Fruit fly (Drosophila melanogaster) whole organism, embryonic: ENCODE results near the gene asl.

Experiments
- ATbp ChIP-seq: fragments of 200-800 bp; sonication (Bioruptor generic); optimal IDR thresholded peaks from 2 replicates; lab custom pipeline; 2017; ENCODE audit warnings: missing biosample characterization, mild to moderate bottlenecking, missing genetic modification characterization, missing genetic modification reagents
- Atf6 ChIP-seq: fragments of 200-800 bp; sonication (Bioruptor generic); IDR thresholded peaks from 2 replicates; pipeline ENCODE4 v1.3.6; 2022; ENCODE audit warnings: missing biosample characterization, missing genetic modification characterization
- CG1024 ChIP-seq: fragments of 200-800 bp; sonication (Bioruptor generic); IDR thresholded peaks from 2 replicates; pipeline ENCODE4 v1.3.6; 2022; ENCODE audit warnings: missing biosample characterization, missing genetic modification characterization
- CG11504 ChIP-seq: fragments of 200-800 bp; sonication (Bioruptor generic); optimal IDR thresholded peaks from 3 replicates; lab custom pipeline; 2019; ENCODE audit warnings: missing biosample characterization, mild to moderate bottlenecking, missing genetic modification characterization, moderate library complexity
- CG12236 ChIP-seq: fragments of 200-800 bp; sonication (Bioruptor generic); optimal IDR thresholded peaks from 2 replicates; lab custom pipeline; 2016; ENCODE audit warnings: missing biosample characterization, missing genetic modification characterization
- CG12391 ChIP-seq: fragments of 200-800 bp; sonication (Bioruptor generic); optimal IDR thresholded peaks from 3 replicates; lab custom pipeline; 2018; ENCODE audit warnings: missing biosample characterization, mild to moderate bottlenecking, missing genetic modification characterization, moderate library complexity
- CG12659 ChIP-seq: fragments of 200-800 bp; sonication (Bioruptor generic); optimal IDR thresholded peaks from 3 replicates; lab custom pipeline; 2017; ENCODE audit warnings: mild to moderate bottlenecking, missing biosample characterization, missing genetic modification reagents, missing genetic modification characterization
- CG13424 ChIP-seq: fragments of 200-800 bp; sonication (Bioruptor generic); optimal IDR thresholded peaks from 2 replicates; lab custom pipeline; 2019; ENCODE audit warnings: missing biosample characterization, mild to moderate bottlenecking, missing genetic modification characterization, moderate library complexity
- CG14667 ChIP-seq: fragments of 200-800 bp; sonication (Bioruptor generic); IDR thresholded peaks from 2 replicates; pipeline ENCODE4 v1.3.6; 2022; ENCODE audit warnings: missing biosample characterization, missing genetic modification characterization
- CG14860 ChIP-seq: fragments of 200-800 bp; sonication (Bioruptor generic); IDR thresholded peaks from 3 replicates; pipeline ENCODE4 v1.3.6; 2022; ENCODE audit warnings: missing biosample characterization, missing genetic modification characterization; ENCODE audit not compliant: partially characterized antibody
- CG17568 ChIP-seq: fragments of 200-800 bp; sonication (Bioruptor generic); optimal IDR thresholded peaks from 2 replicates; lab custom pipeline; 2018; ENCODE audit warnings: missing biosample characterization, mild to moderate bottlenecking, missing genetic modification characterization, moderate library complexity
- CG2889 ChIP-seq: fragments of 200-800 bp; sonication (Bioruptor generic); IDR thresholded peaks from 3 replicates; pipeline ENCODE4 v1.3.6; 2022; ENCODE audit warnings: missing biosample characterization, missing genetic modification characterization
- CG3163 ChIP-seq: fragments of 200-800 bp; sonication (Bioruptor generic); optimal IDR thresholded peaks from 3 replicates; lab custom pipeline; 2016; ENCODE audit warnings: missing biosample characterization, missing genetic modification characterization
- CG4404 ChIP-seq: fragments of 200-800 bp; sonication (Bioruptor generic); IDR thresholded peaks from 2 replicates; pipeline ENCODE4 v1.3.6; 2022; ENCODE audit warnings: missing biosample characterization, missing genetic modification characterization
- CG6175 ChIP-seq: fragments of 200-800 bp; sonication (Bioruptor generic); IDR thresholded peaks from 3 replicates; pipeline ENCODE4 v1.3.6; 2022; ENCODE audit warnings: missing biosample characterization, missing genetic modification characterization
- CG9437 ChIP-seq: fragments of 200-800 bp; sonication (Bioruptor generic); optimal IDR thresholded peaks from 2 replicates; lab custom pipeline; 2018; ENCODE audit warnings: missing biosample characterization, mild to moderate bottlenecking, missing genetic modification characterization
- D19B ChIP-seq: fragments of 200-800 bp; sonication (Bioruptor generic); optimal IDR thresholded peaks from 2 replicates; lab custom pipeline; 2017; ENCODE audit warnings: missing biosample characterization, mild to moderate bottlenecking, missing genetic modification characterization
- Drgx ChIP-seq: fragments of 200-800 bp; sonication (Bioruptor generic); IDR thresholded peaks from 2 replicates; pipeline ENCODE4 v1.3.6; 2022; ENCODE audit warnings: missing biosample characterization, missing genetic modification characterization
- Eip74EF ChIP-seq, 2 experiments: fragments of 200-800 bp in 1 of 2; fragments of >200 bp in 1 of 2; sonication (Bioruptor generic) in 1 of 2; optimal IDR thresholded peaks; 2 replicates each; lab custom pipeline; 2017 to 2019; ENCODE audit warnings: missing biosample characterization in 2 of 2, missing genetic modification characterization in 2 of 2, mild to moderate bottlenecking in 1 of 2, moderate library complexity in 1 of 2
- Ets65A ChIP-seq: fragments of 200-800 bp; sonication (Bioruptor generic); peaks from one replicate; lab custom pipeline; 2016; ENCODE audit warnings: missing biosample characterization, missing genetic modification characterization
- HLH4C ChIP-seq: fragments of 200-800 bp; sonication (Bioruptor generic); IDR thresholded peaks from 3 replicates; pipeline ENCODE4 v1.3.6; 2022; ENCODE audit warnings: missing biosample characterization, missing genetic modification characterization; ENCODE audit not compliant: partially characterized antibody
- HmgD ChIP-seq: fragments of 200-800 bp; sonication (Bioruptor generic); optimal IDR thresholded peaks from 3 replicates; lab custom pipeline; 2016; ENCODE audit warnings: missing biosample characterization, missing genetic modification characterization
- Lpt ChIP-seq: fragments of >200 bp; optimal IDR thresholded peaks from 2 replicates; lab custom pipeline; 2018; ENCODE audit warnings: missing biosample characterization, missing genetic modification characterization
- Sox100B ChIP-seq: fragments of 200-800 bp; sonication (Bioruptor generic); optimal IDR thresholded peaks from 3 replicates; lab custom pipeline; 2018; ENCODE audit warnings: missing biosample characterization, mild to moderate bottlenecking, missing genetic modification characterization
- Tbp ChIP-seq: fragments of >200 bp; optimal IDR thresholded peaks from 2 replicates; lab custom pipeline; 2018; ENCODE audit warnings: missing biosample characterization, missing genetic modification characterization
- ab ChIP-seq: fragments of 200-800 bp; sonication (Bioruptor generic); optimal IDR thresholded peaks from 2 replicates; lab custom pipeline; 2016; ENCODE audit warnings: missing biosample characterization, missing genetic modification characterization
- ara ChIP-seq: fragments of 200-800 bp; sonication (Bioruptor generic); IDR thresholded peaks from 2 replicates; pipeline ENCODE4 v1.3.6; 2022; ENCODE audit warnings: missing biosample characterization, missing genetic modification characterization
- bbx ChIP-seq: fragments of 200-800 bp; sonication (Bioruptor generic); IDR thresholded peaks from 2 replicates; pipeline ENCODE4 v1.3.6; 2022; ENCODE audit warnings: missing biosample characterization, missing genetic modification characterization; ENCODE audit not compliant: partially characterized antibody
- croc ChIP-seq: fragments of 200-800 bp; sonication (Bioruptor generic); conservative IDR thresholded peaks from 3 replicates; pipeline ENCODE4 v1.3.6; 2022; ENCODE audit warnings: missing biosample characterization, missing genetic modification characterization
- dmrt99B ChIP-seq: fragments of 200-800 bp; sonication (Bioruptor generic); optimal IDR thresholded peaks from 2 replicates; lab custom pipeline; 2018; ENCODE audit warnings: missing biosample characterization, mild to moderate bottlenecking, missing genetic modification characterization, moderate library complexity
- eyg ChIP-seq: fragments of 200-800 bp; sonication (Bioruptor generic); optimal IDR thresholded peaks from 3 replicates; lab custom pipeline; 2016; ENCODE audit warnings: missing biosample characterization, missing genetic modification characterization
- fru ChIP-seq: fragments of >200 bp; optimal IDR thresholded peaks from 2 replicates; lab custom pipeline; 2017
- ftz-f1 ChIP-seq: fragments of 200-800 bp; sonication (Bioruptor generic); optimal IDR thresholded peaks from 2 replicates; lab custom pipeline; 2016; ENCODE audit warnings: missing biosample characterization, missing genetic modification characterization
- grau ChIP-seq: fragments of 200-800 bp; optimal IDR thresholded peaks from 3 replicates; lab custom pipeline; 2019; ENCODE audit warnings: missing biosample characterization, mild to moderate bottlenecking, missing genetic modification characterization, moderate library complexity
- grn ChIP-seq: fragments of 200-800 bp; sonication (Bioruptor generic); optimal IDR thresholded peaks from 3 replicates; lab custom pipeline; 2017; ENCODE audit warnings: missing biosample characterization, missing genetic modification characterization
- gt ChIP-seq: fragments of 200-800 bp; sonication (Bioruptor generic); IDR thresholded peaks from 2 replicates; pipeline ENCODE4 v1.3.6; 2022; ENCODE audit warnings: missing biosample characterization, missing genetic modification characterization
- insv ChIP-seq, 2 experiments: fragments of 200-800 bp; sonication (Bioruptor generic); optimal IDR thresholded peaks; 3 replicates each; lab custom pipeline; 2016 to 2018; ENCODE audit warnings: missing biosample characterization in 2 of 2, missing genetic modification characterization in 2 of 2
- nau ChIP-seq: fragments of 200-800 bp; sonication (Bioruptor generic); optimal IDR thresholded peaks from 3 replicates; lab custom pipeline; 2017; ENCODE audit warnings: missing biosample characterization, mild to moderate bottlenecking, missing genetic modification characterization, missing genetic modification reagents
- nmo ChIP-seq: fragments of 200-800 bp; sonication (Bioruptor generic); optimal IDR thresholded peaks from 2 replicates; lab custom pipeline; 2018; ENCODE audit warnings: missing biosample characterization, mild to moderate bottlenecking, missing genetic modification characterization, moderate library complexity
- oc ChIP-seq: fragments of 200-800 bp; sonication (Bioruptor generic); optimal IDR thresholded peaks from 2 replicates; lab custom pipeline; 2018; ENCODE audit warnings: missing biosample characterization, mild to moderate bottlenecking, missing genetic modification characterization, moderate library complexity
- odd ChIP-seq: fragments of 200-800 bp; sonication (Bioruptor generic); optimal IDR thresholded peaks from 2 replicates; lab custom pipeline; 2017; ENCODE audit warnings: missing biosample characterization, mild to moderate bottlenecking, missing genetic modification characterization
- pan ChIP-seq, 4 experiments: fragments of >200 bp in 3 of 4; fragments of 200-800 bp in 1 of 4; sonication (Bioruptor generic) in 1 of 4; optimal IDR thresholded peaks in 3 of 4; IDR thresholded peaks in 1 of 4; 2 replicates each; pipeline versions ENCODE4 v1.3.6 to Lab custom; 2017 to 2022; ENCODE audit warnings: missing biosample characterization in 2 of 4, missing genetic modification characterization in 2 of 4, mixed read lengths in 1 of 4
- prd ChIP-seq, 3 experiments: fragments of >200 bp in 2 of 3; fragments of 200-800 bp in 1 of 3; sonication (Bioruptor generic) in 1 of 3; optimal IDR thresholded peaks in 2 of 3; IDR thresholded peaks in 1 of 3; 2 replicates in 2 of 3; 3 replicates in 1 of 3; pipeline versions ENCODE4 v1.3.6 to Lab custom; 2017 to 2022; ENCODE audit warnings: missing biosample characterization in 1 of 3, missing genetic modification characterization in 1 of 3
- sens ChIP-seq: fragments of 200-800 bp; sonication (Bioruptor generic); peaks from one replicate; lab custom pipeline; 2016; ENCODE audit warnings: missing biosample characterization, missing genetic modification characterization
- sob ChIP-seq: fragments of 200-800 bp; sonication (Bioruptor generic); IDR thresholded peaks from 2 replicates; pipeline ENCODE4 v1.3.6; 2022; ENCODE audit warnings: missing biosample characterization, missing genetic modification characterization
- stc ChIP-seq: fragments of 200-800 bp; sonication (Bioruptor generic); IDR thresholded peaks from 2 replicates; pipeline ENCODE4 v1.3.6; 2022; ENCODE audit warnings: missing biosample characterization, missing genetic modification characterization
- tio ChIP-seq: fragments of 200-800 bp; sonication (Bioruptor generic); optimal IDR thresholded peaks from 2 replicates; lab custom pipeline; 2017; ENCODE audit warnings: missing biosample characterization, missing genetic modification characterization, inconsistent platforms

The asl gene

DNA sequence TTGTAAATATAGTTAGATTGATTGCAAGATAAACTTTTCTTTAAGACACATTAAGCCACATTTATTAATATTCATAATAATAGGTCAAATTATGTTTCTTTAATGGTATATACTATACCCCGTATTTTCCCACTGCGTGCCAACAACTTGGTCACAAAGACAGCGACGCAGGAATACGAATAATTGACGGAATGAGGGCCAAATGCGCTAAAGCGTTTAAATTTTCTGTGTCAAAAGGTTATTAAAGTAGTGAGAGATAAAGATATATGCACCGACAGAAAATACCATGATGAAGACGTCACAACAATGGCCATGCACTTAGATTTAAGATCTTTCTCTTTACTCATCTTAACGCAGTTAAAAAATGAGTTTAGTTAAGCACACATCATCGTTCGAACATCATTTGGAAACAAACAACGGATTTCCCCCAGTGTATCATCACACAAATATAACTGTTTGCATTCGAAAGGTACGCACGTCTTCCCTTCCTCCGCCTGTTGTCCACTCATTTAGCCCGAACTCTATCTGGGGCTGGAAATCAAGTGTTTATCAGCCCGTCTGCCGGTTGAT, 14.1 kb upstream of the asl start (continued):
- TF ChIP-seq CG14667 (GFP tag; lab: Robert Waterston, UW) = peak; percentile 64
- peak; percentile 54 for TF ChIP-seq grau (tag; lab: Kevin White, UChicago)
- no peak for TF ChIP-seq gt (GFP tag; lab: Robert Waterston, UW)
- no peak for TF ChIP-seq HmgD (GFP tag; lab: Kevin White, UChicago)
- peak; percentile 72 for TF ChIP-seq Sox100B (GFP tag; lab: Kevin White, UChicago)
- peak; percentile 39; the same call in 1 of the 2 replicates for TF ChIP-seq CG4404 (GFP tag; lab: Robert Waterston, UW)
- TF ChIP-seq CG3163 (GFP tag; lab: Kevin White, UChicago) = peak; percentile 52
- peak; percentile 69 for TF ChIP-seq CG1024 (GFP tag; lab: Robert Waterston, UW)
- peak; percentile 38 for TF ChIP-seq D19B (GFP tag; lab: Kevin White, UChicago)
- TF ChIP-seq fru (lab: Kevin White, UChicago) = no peak
- peak; percentile 76 for TF ChIP-seq nmo (GFP tag; lab: Kevin White, UChicago)
- peak; percentile 24 for TF ChIP-seq CG17568 (GFP tag; lab: Kevin White, UChicago)
- TF ChIP-seq CG12391 = peak; percentile 73
- peak; percentile 80 for TF ChIP-seq oc (tag; lab: Kevin White, UChicago)
- peak; percentile 56 for TF ChIP-seq CG12236 (GFP tag; lab: Kevin White, UChicago)
- peak; percentile 48; the same call in 1 of the 2 replicates for TF ChIP-seq stc (GFP tag; lab: Robert Waterston, UW)

DNA sequence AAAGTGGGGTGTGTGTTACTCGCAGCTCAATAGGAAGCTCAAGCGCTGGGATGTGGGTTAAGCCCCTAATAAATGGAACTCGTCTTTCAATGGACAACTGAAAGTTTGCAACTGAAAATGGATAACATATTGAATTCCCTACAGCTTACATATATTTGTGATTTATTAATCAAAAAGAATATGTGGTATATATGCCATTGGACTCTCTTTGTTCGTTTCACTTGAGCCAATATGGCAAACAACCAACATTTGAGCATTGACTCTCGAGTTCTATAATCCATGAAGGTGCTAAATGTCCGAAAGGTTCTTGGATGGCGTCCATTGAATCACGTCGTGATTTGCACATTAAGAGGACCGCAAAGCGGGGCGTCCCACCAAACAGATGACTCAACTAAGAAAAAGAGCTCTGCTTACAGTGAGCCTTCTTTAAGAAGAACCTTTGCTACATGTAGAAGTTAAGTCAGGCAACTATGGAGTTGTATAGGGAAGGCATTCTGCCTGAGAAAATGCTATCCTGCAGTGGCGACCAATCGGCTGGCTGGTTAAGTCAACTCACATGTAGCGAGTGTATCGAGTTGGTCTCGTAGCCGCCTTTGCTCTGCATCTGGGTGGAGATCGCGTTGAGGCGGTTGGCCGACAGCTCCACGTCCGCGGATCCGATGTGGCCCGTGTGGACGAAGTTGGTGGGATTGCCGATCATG, 11.7 kb upstream of the asl start:
- peak; percentile 47 for TF ChIP-seq grau (tag; lab: Kevin White, UChicago)
- TF ChIP-seq Eip74EF (GFP tag; optimal IDR thresholded peaks at IDR 0.05; lab: Kevin White, UChicago) = no peak
- peak; percentile 68 for TF ChIP-seq sens (GFP tag; lab: Kevin White, UChicago)
- no peak for TF ChIP-seq dmrt99B (tag; lab: Kevin White, UChicago)
- TF ChIP-seq Ets65A (GFP tag; lab: Kevin White, UChicago) = peak; percentile 50
- no peak for TF ChIP-seq pan (optimal IDR thresholded peaks at IDR 0.05; lab: Kevin White, UChicago)
- peak in 1 of 2 experiments; percentile 14 for TF ChIP-seq pan (GFP tag; optimal IDR thresholded peaks at IDR 0.05 in 1 of 2, IDR thresholded peaks at IDR 0.05 in 1 of 2)
- TF ChIP-seq insv (GFP tag; optimal IDR thresholded peaks at IDR 0.05; lab: Kevin White, UChicago) = no peak
- TF ChIP-seq CG9437 (GFP tag; lab: Kevin White, UChicago) = no peak
- peak; percentile 67 for TF ChIP-seq Drgx (GFP tag; lab: Robert Waterston, UW)
- no peak for TF ChIP-seq Lpt (GFP tag; lab: Kevin White, UChicago)
- TF ChIP-seq CG13424 (tag; lab: Kevin White, UChicago) = no peak
- TF ChIP-seq CG2889 = no peak
- no peak for TF ChIP-seq tio (GFP tag; lab: Kevin White, UChicago)
- no peak for TF ChIP-seq CG12659 (GFP tag; lab: Kevin White, UChicago)
- no peak for TF ChIP-seq odd (GFP tag; lab: Kevin White, UChicago)
- no peak for TF ChIP-seq ab (GFP tag; lab: Kevin White, UChicago)
- no peak for TF ChIP-seq ATbp (GFP tag; lab: Kevin White, UChicago)
- TF ChIP-seq croc (GFP tag; lab: Robert Waterston, UW) = no peak
- TF ChIP-seq grn (GFP tag; lab: Kevin White, UChicago) = no peak
- no peak for TF ChIP-seq ftz-f1 (GFP tag; lab: Kevin White, UChicago)
- TF ChIP-seq HLH4C = no peak
- TF ChIP-seq Tbp (GFP tag; lab: Kevin White, UChicago) = no peak
- TF ChIP-seq sob = no peak
- no peak for TF ChIP-seq nau (GFP tag; lab: Kevin White, UChicago)
- TF ChIP-seq CG14860 = no peak
- no peak for TF ChIP-seq bbx (GFP tag; lab: Robert Waterston, UW)
- no peak for TF ChIP-seq eyg
- no peak for TF ChIP-seq CG11504 (tag; lab: Kevin White, UChicago)
- TF ChIP-seq ara (GFP tag; lab: Robert Waterston, UW) = 0 out of 2 replicates have a peak, but pooled peaks have one; percentile 34
- 0 out of 3 replicates have a peak, but pooled peaks have one; percentile 8 for TF ChIP-seq CG6175 (GFP tag; lab: Robert Waterston, UW)
- TF ChIP-seq Atf6 (GFP tag; lab: Robert Waterston, UW) = no peak
- no peak for TF ChIP-seq prd (optimal IDR thresholded peaks at IDR 0.05; lab: Kevin White, UChicago)
- peak; percentile 23; the same call in 1 of the 3 replicates for TF ChIP-seq prd (GFP tag; IDR thresholded peaks at IDR 0.05; lab: Robert Waterston, UW)
